Worm (Caenorhabditis elegans) whole organism, late embryonic: ENCODE measurements around the gene nft-1.

ENCODE experiments used
- F13H6.1 ChIP-seq: sonication (generic microtip); optimal IDR thresholded peaks from 2 replicates; lab custom pipeline; 2016; ENCODE audit warnings: missing genetic modification characterization, missing compliant biosample characterization
- ceh-30 ChIP-seq: fragments of 150-350 bp; optimal IDR thresholded peaks from 2 replicates; lab custom pipeline; 2014; ENCODE audit warnings: missing biosample characterization, missing genetic modification characterization
- mec-3 ChIP-seq: sonication (generic microtip); optimal IDR thresholded peaks from 2 replicates; lab custom pipeline; 2016; ENCODE audit warnings: borderline replicate concordance, missing genetic modification characterization, missing compliant biosample characterization
- nhr-11 ChIP-seq: fragments of 150-350 bp; optimal IDR thresholded peaks from 2 replicates; lab custom pipeline; 2014; ENCODE audit warnings: missing biosample characterization, missing genetic modification characterization
- pag-3 ChIP-seq: sonication (generic microtip); optimal IDR thresholded peaks from 2 replicates; lab custom pipeline; 2016; ENCODE audit warnings: missing compliant biosample characterization, missing genetic modification characterization, borderline replicate concordance
- pqm-1 ChIP-seq: sonication (generic microtip); optimal IDR thresholded peaks from 2 replicates; lab custom pipeline; 2016; ENCODE audit warnings: missing genetic modification characterization, missing compliant biosample characterization
- ref-2 ChIP-seq: sonication (generic microtip); optimal IDR thresholded peaks from 2 replicates; lab custom pipeline; 2016; ENCODE audit warnings: missing genetic modification characterization, missing compliant biosample characterization
- sdc-2 ChIP-seq: sonication (generic microtip); optimal IDR thresholded peaks from 2 replicates; lab custom pipeline; 2016; ENCODE audit warnings: missing genotype, missing genetic modification characterization, missing compliant biosample characterization

DNA sequence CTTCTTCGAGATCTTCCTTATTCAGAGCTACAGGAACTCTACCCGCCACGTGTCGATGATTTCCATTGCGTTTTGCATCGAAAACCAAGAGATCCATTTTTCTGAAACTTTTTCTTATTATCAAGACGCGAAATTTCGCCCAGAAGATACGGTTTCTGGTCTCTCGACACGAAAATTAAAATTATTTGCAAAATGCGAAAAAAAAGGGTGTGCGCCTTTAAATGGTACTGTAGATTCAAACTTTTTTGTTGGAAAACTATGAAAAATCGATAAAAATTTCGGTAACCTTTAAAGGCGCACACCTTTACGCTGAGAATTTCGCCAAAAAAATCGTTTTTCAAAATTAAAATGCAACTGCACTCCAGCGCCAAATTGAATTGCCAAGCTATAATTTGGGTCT lies 25.5 kb upstream of the nft-1 start, which contains the start of gene tsen-2:
- no peak for TF ChIP-seq sdc-2
- no peak for TF ChIP-seq F13H6.1
- TF ChIP-seq pqm-1 (tag; lab: Kevin White, UChicago): no peak
- TF ChIP-seq mec-3: no peak
- TF ChIP-seq nhr-11 (tag; lab: Kevin White, UChicago): no peak
- no peak for TF ChIP-seq ceh-30 (tag; lab: Kevin White, UChicago)
- no peak for TF ChIP-seq ref-2 (tag; lab: Kevin White, UChicago)
- TF ChIP-seq pag-3: no peak
